Fruit fly (Drosophila melanogaster) whole organism, prepupa: ENCODE measurements around the gene pyd.

Experiments used
- Blimp-1 ChIP-seq: fragments of 200-800 bp; sonication (Bioruptor generic); optimal IDR thresholded peaks from 3 replicates; lab custom pipeline; 2017; ENCODE audit warnings: missing biosample characterization, missing genetic modification characterization, mild to moderate bottlenecking, moderate library complexity, missing genetic modification reagents
- CG10631 ChIP-seq: fragments of 200-800 bp; sonication (Bioruptor generic); optimal IDR thresholded peaks from 2 replicates; lab custom pipeline; 2016; ENCODE audit warnings: missing biosample characterization, missing genetic modification characterization
- CG10669 ChIP-seq: fragments of 200-800 bp; sonication (Bioruptor generic); optimal IDR thresholded peaks from 3 replicates; lab custom pipeline; 2018; ENCODE audit warnings: missing biosample characterization, mild to moderate bottlenecking, missing genetic modification characterization, moderate library complexity
- CG11762 ChIP-seq: fragments of 200-800 bp; sonication (Bioruptor generic); optimal IDR thresholded peaks from 3 replicates; lab custom pipeline; 2016; ENCODE audit warnings: missing biosample characterization, missing genetic modification characterization; ENCODE audit not compliant: insufficient read depth
- CG1621 ChIP-seq: fragments of 200-800 bp; sonication (Bioruptor generic); optimal IDR thresholded peaks from 3 replicates; lab custom pipeline; 2018; ENCODE audit warnings: missing biosample characterization, mild to moderate bottlenecking, missing genetic modification characterization
- CG16779 ChIP-seq: fragments of 200-800 bp; sonication (Bioruptor generic); optimal IDR thresholded peaks from 3 replicates; lab custom pipeline; 2017; ENCODE audit warnings: missing biosample characterization, mild to moderate bottlenecking, missing genetic modification characterization
- CG3032 ChIP-seq: fragments of 200-800 bp; optimal IDR thresholded peaks from 2 replicates; lab custom pipeline; 2019; ENCODE audit warnings: missing biosample characterization, mild to moderate bottlenecking, missing genetic modification characterization, moderate library complexity
- CG31627 ChIP-seq: fragments of 200-800 bp; sonication (Bioruptor generic); optimal IDR thresholded peaks from 3 replicates; lab custom pipeline; 2016; ENCODE audit warnings: missing biosample characterization, missing genetic modification characterization
- CG34406 ChIP-seq: fragments of 200-800 bp; sonication (Bioruptor generic); optimal IDR thresholded peaks from 3 replicates; lab custom pipeline; 2016; ENCODE audit warnings: missing biosample characterization, missing genetic modification characterization
- CG3919 ChIP-seq: fragments of 200-800 bp; sonication (Bioruptor generic); optimal IDR thresholded peaks from 3 replicates; lab custom pipeline; 2016; ENCODE audit warnings: missing biosample characterization, missing genetic modification characterization
- CG6163 ChIP-seq: fragments of 200-800 bp; sonication (Bioruptor generic); IDR thresholded peaks from 3 replicates; pipeline ENCODE4 v1.3.6; 2022; ENCODE audit warnings: missing biosample characterization, missing genetic modification characterization
- CG6276 ChIP-seq: fragments of 200-800 bp; sonication (Bioruptor generic); optimal IDR thresholded peaks from 2 replicates; lab custom pipeline; 2017; ENCODE audit warnings: missing biosample characterization, mild to moderate bottlenecking, missing genetic modification characterization
- CG6792 ChIP-seq: fragments of 200-800 bp; sonication (Bioruptor generic); optimal IDR thresholded peaks from 3 replicates; lab custom pipeline; 2016; ENCODE audit warnings: missing biosample characterization, missing genetic modification characterization
- CG6854 ChIP-seq: fragments of 200-800 bp; sonication (Bioruptor generic); optimal IDR thresholded peaks from 2 replicates; lab custom pipeline; 2017; ENCODE audit warnings: missing biosample characterization, mild to moderate bottlenecking, missing genetic modification characterization
- CG7368 ChIP-seq: fragments of 200-800 bp; sonication (Bioruptor generic); optimal IDR thresholded peaks from 3 replicates; lab custom pipeline; 2016; ENCODE audit warnings: missing biosample characterization, missing genetic modification characterization
- CG8119 ChIP-seq: fragments of 200-800 bp; sonication (Bioruptor generic); IDR thresholded peaks from 3 replicates; pipeline ENCODE4 v1.3.6; 2022; ENCODE audit warnings: missing biosample characterization, missing genetic modification characterization
- CG8319 ChIP-seq: fragments of 200-800 bp; sonication (Bioruptor generic); optimal IDR thresholded peaks from 3 replicates; lab custom pipeline; 2016; ENCODE audit warnings: missing biosample characterization, missing genetic modification characterization
- CG8632 ChIP-seq: fragments of 200-800 bp; sonication (Bioruptor generic); optimal IDR thresholded peaks from 3 replicates; lab custom pipeline; 2016; ENCODE audit warnings: missing biosample characterization, missing genetic modification characterization
- CG9139 ChIP-seq: fragments of 200-800 bp; sonication (Bioruptor generic); optimal IDR thresholded peaks from 3 replicates; lab custom pipeline; 2017; ENCODE audit warnings: missing biosample characterization, mild to moderate bottlenecking, missing genetic modification characterization
- Eip75B ChIP-seq: fragments of 200-800 bp; sonication (Bioruptor generic); optimal IDR thresholded peaks from 3 replicates; lab custom pipeline; 2016; ENCODE audit warnings: missing biosample characterization, missing genetic modification characterization
- Eip93F ChIP-seq: fragments of 200-800 bp; sonication (Bioruptor generic); optimal IDR thresholded peaks from 2 replicates; lab custom pipeline; 2016; ENCODE audit warnings: missing biosample characterization, mild to moderate bottlenecking, missing genetic modification characterization
- Ets21C ChIP-seq: fragments of 200-800 bp; sonication (Bioruptor generic); optimal IDR thresholded peaks from 3 replicates; lab custom pipeline; 2016; ENCODE audit warnings: missing biosample characterization, missing genetic modification characterization
- Ets96B ChIP-seq: fragments of 200-800 bp; optimal IDR thresholded peaks from 2 replicates; lab custom pipeline; 2019; ENCODE audit warnings: missing biosample characterization, mild to moderate bottlenecking, missing genetic modification characterization, moderate library complexity
- Gug ChIP-seq: fragments of 200-800 bp; sonication (Bioruptor generic); IDR thresholded peaks from 2 replicates; pipeline ENCODE4 v1.3.6; 2022; ENCODE audit warnings: missing biosample characterization, missing genetic modification characterization
- Hr38 ChIP-seq: sonication (Bioruptor generic); optimal IDR thresholded peaks from 2 replicates; lab custom pipeline; 2016; ENCODE audit warnings: missing biosample characterization, missing genetic modification characterization
- Lpt ChIP-seq: fragments of 200-800 bp; sonication (Bioruptor generic); optimal IDR thresholded peaks from 3 replicates; lab custom pipeline; 2016; ENCODE audit warnings: missing biosample characterization, missing genetic modification characterization
- Met ChIP-seq: fragments of 200-800 bp; sonication (Bioruptor generic); optimal IDR thresholded peaks from 3 replicates; lab custom pipeline; 2016; ENCODE audit warnings: missing biosample characterization, missing genetic modification characterization
- OdsH ChIP-seq: fragments of 200-800 bp; sonication (Bioruptor generic); optimal IDR thresholded peaks from 3 replicates; lab custom pipeline; 2016; ENCODE audit warnings: missing biosample characterization, missing genetic modification characterization
- Sox14 ChIP-seq: fragments of 200-800 bp; sonication (Bioruptor generic); optimal IDR thresholded peaks from 3 replicates; lab custom pipeline; 2016; ENCODE audit warnings: missing biosample characterization, missing genetic modification characterization
- Sox15 ChIP-seq: fragments of 200-800 bp; sonication (Bioruptor generic); optimal IDR thresholded peaks from 3 replicates; lab custom pipeline; 2016; ENCODE audit warnings: missing biosample characterization, missing genetic modification characterization
- achi ChIP-seq: fragments of 200-800 bp; sonication (Bioruptor generic); optimal IDR thresholded peaks from 3 replicates; lab custom pipeline; 2016; ENCODE audit warnings: missing biosample characterization, missing genetic modification characterization
- dsx ChIP-seq: fragments of 200-800 bp; optimal IDR thresholded peaks from 3 replicates; lab custom pipeline; 2019; ENCODE audit warnings: missing biosample characterization, mild to moderate bottlenecking, missing genetic modification characterization, moderate library complexity; ENCODE audit not compliant: poor library complexity, severe bottlenecking
- eg ChIP-seq: fragments of 200-800 bp; sonication (Bioruptor generic); IDR thresholded peaks from 3 replicates; pipeline ENCODE4 v1.3.6; 2022; ENCODE audit warnings: missing biosample characterization, missing genetic modification characterization
- fd59A ChIP-seq: fragments of 200-800 bp; sonication (Bioruptor generic); optimal IDR thresholded peaks from 2 replicates; lab custom pipeline; 2017; ENCODE audit warnings: missing biosample characterization, mild to moderate bottlenecking, missing genetic modification characterization, missing genetic modification reagents
- fd85E ChIP-seq: fragments of 200-800 bp; sonication (Bioruptor generic); optimal IDR thresholded peaks from 3 replicates; lab custom pipeline; 2016; ENCODE audit warnings: missing biosample characterization, missing genetic modification characterization
- fkh ChIP-seq: fragments of 200-800 bp; sonication (Bioruptor generic); optimal IDR thresholded peaks from 3 replicates; lab custom pipeline; 2017; ENCODE audit warnings: missing biosample characterization, mild to moderate bottlenecking, missing genetic modification characterization, moderate library complexity
- net ChIP-seq: fragments of 200-800 bp; sonication (Bioruptor generic); optimal IDR thresholded peaks from 3 replicates; lab custom pipeline; 2016; ENCODE audit warnings: missing biosample characterization, missing genetic modification characterization
- pdm3 ChIP-seq: fragments of 200-800 bp; sonication (Bioruptor generic); optimal IDR thresholded peaks from 3 replicates; lab custom pipeline; 2016; ENCODE audit warnings: missing biosample characterization, missing genetic modification characterization
- salr ChIP-seq, 2 experiments: fragments of 200-800 bp; sonication (Bioruptor generic); optimal IDR thresholded peaks; 3 replicates each; lab custom pipeline; 2016 to 2018; ENCODE audit warnings: missing biosample characterization in 2 of 2, missing genetic modification characterization in 2 of 2, mild to moderate bottlenecking in 1 of 2
- ss ChIP-seq, 2 experiments: fragments of 200-800 bp; sonication (Bioruptor generic); optimal IDR thresholded peaks; 2 replicates in 1 of 2; 3 replicates in 1 of 2; lab custom pipeline; 2017 to 2018; ENCODE audit warnings: mild to moderate bottlenecking in 2 of 2, missing biosample characterization in 2 of 2, missing genetic modification characterization in 2 of 2, moderate library complexity in 1 of 2
- svp ChIP-seq: fragments of 200-800 bp; sonication (Bioruptor generic); peaks from one replicate; lab custom pipeline; 2016; ENCODE audit warnings: missing biosample characterization, missing genetic modification characterization
- vri ChIP-seq: fragments of 200-800 bp; sonication (Bioruptor generic); optimal IDR thresholded peaks from 3 replicates; lab custom pipeline; 2016; ENCODE audit warnings: missing biosample characterization, mild to moderate bottlenecking, missing genetic modification characterization

The pyd gene

DNA sequence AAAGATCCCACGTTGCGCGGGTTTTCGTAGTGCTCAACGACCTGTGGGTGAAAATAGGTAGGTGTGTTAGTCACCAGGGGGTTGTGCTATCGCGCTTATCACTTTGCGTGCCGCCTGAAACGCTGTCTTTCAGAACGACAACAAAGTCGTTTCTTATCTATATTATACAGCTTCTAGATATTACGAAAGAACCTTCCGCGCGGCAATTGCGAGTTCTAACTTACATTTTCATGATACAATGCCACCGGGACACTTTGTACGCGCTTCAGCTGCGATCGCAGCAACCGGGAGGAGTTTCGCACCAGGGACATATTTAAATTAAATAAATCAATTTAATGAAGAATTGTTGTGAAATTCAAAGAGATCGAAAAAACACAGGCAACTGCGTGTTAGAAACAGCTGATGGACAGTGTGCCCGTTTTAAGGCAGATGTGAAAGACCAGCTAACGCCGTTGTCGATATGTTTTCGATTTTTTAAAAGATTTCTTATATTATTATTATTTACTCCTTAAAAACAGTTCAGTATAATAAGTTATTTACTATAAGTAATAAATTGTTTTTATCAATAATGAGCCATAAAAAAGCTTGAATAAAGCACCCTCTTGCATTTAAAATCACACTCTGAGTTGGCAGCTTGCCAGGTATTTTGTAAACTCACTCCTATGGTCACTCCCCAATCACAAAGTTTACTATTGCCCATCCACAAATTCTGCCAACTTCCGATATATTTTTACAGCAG, 107.8 kb downstream of the pyd start, which contains the start of the genes IscU and CG8379:
Gene IscU (minus strand): TSS at position 417 of the 739 bp plus-strand sequence.
Gene CG8379 (plus strand): TSS at position 651 of the 739 bp plus-strand sequence.
- peak; percentile 94 for TF ChIP-seq vri (GFP tag; lab: Kevin White, UChicago)
- peak; percentile 12 for TF ChIP-seq Eip93F (GFP tag; lab: Kevin White, UChicago)
- no peak for TF ChIP-seq CG8319 (GFP tag; lab: Kevin White, UChicago)
- peak; percentile 13 for TF ChIP-seq CG3032 (tag; lab: Kevin White, UChicago)
- TF ChIP-seq ss (GFP tag; optimal IDR thresholded peaks at IDR 0.05; lab: Kevin White, UChicago), result peak in 1 of 2 experiments; percentile 5

DNA sequence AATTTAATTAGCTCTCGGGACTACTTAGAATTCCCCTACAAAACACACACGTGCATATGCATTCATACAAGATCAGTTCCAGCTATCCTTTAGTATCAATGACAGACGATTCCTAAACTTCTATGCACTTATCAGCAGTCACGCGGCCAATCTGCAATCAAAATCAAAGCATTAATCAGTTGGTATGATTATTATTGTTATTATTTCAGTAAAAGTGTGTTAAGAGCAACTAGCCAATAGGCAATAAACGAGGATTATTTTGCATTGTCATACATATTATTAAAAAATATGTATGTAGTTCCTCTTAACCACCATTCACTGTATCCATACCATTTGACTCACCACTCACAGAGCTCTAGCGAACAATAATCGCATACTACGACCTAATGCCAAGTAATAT, 108.8 kb downstream of the pyd start:
- TF ChIP-seq achi, result no peak
- TF ChIP-seq Hr38, result no peak
- TF ChIP-seq CG10631 (GFP tag; lab: Kevin White, UChicago), result no peak
- no peak for TF ChIP-seq CG8632 (GFP tag; lab: Kevin White, UChicago)
- TF ChIP-seq CG3032 (tag; lab: Kevin White, UChicago), result no peak

- TF ChIP-seq CG16779 (tag; lab: Kevin White, UChicago), result no peak
- TF ChIP-seq fkh, result peak; percentile 7
- TF ChIP-seq svp (GFP tag; lab: Kevin White, UChicago), result peak; percentile 98
These were observed 110.1 kb downstream of the pyd start, which contains the start of gene CG8369 for dm6 chr3R:8821623-8822022. Gene CG8369, plus strand, starts transcription at chr3R:8822008.

- TF ChIP-seq CG8119 (GFP tag; lab: Robert Waterston, UW) (no peak), Met (GFP tag; lab: Kevin White, UChicago) (peak; percentile 46), vri (GFP tag; lab: Kevin White, UChicago) (peak; percentile 62), CG10669 (no peak), CG8632 (GFP tag; lab: Kevin White, UChicago) (no peak), achi (no peak), Eip75B (GFP tag; lab: Kevin White, UChicago) (peak; percentile 48), CG6276 (no peak), Ets96B (tag; lab: Kevin White, UChicago) (peak; percentile 10), ss (GFP tag; optimal IDR thresholded peaks at IDR 0.05; lab: Kevin White, UChicago) (peak; percentile 44 to 58), CG7368 (GFP tag; lab: Kevin White, UChicago) (peak; percentile 16), fd59A (GFP tag; lab: Kevin White, UChicago) (no peak), Sox14 (GFP tag; lab: Kevin White, UChicago) (peak; percentile 81), svp (GFP tag; lab: Kevin White, UChicago) (peak; percentile 82), CG6854 (GFP tag; lab: Kevin White, UChicago) (peak; percentile 41), CG9139 (peak; percentile 70), pdm3 (GFP tag; lab: Kevin White, UChicago) (peak; percentile 32), CG34406 (GFP tag; lab: Kevin White, UChicago) (no peak), dsx (GFP tag; lab: Kevin White, UChicago) (peak; percentile 49), CG31627 (GFP tag; lab: Kevin White, UChicago) (peak; percentile 36), CG3919 (GFP tag; lab: Kevin White, UChicago) (peak; percentile 45), Ets21C (peak; percentile 28), fd85E (GFP tag; lab: Kevin White, UChicago) (no peak), Gug (GFP tag; lab: Robert Waterston, UW) (no peak), Eip93F (GFP tag; lab: Kevin White, UChicago) (peak; percentile 23), Lpt (GFP tag; lab: Kevin White, UChicago) (peak; percentile 22), CG6792 (peak; percentile 38), CG1621 (peak; percentile 84), net (GFP tag; lab: Kevin White, UChicago) (peak; percentile 55), OdsH (GFP tag; lab: Kevin White, UChicago) (no peak), Blimp-1 (GFP tag; lab: Kevin White, UChicago) (peak; percentile 24), CG6163 (peak; percentile 81), salr (GFP tag; optimal IDR thresholded peaks at IDR 0.05; lab: Kevin White, UChicago) (no peak), eg (GFP tag; lab: Robert Waterston, UW) (peak; percentile 57; the same call in 2 of the 3 replicates), Hr38 (no peak), Sox15 (peak; percentile 8), CG11762 (GFP tag; lab: Kevin White, UChicago) (no peak)
These were observed 111.2 kb downstream of the pyd start, which contains the start of gene aqz for dm6 chr3R:8820428-8820912. Gene aqz, minus strand, starts transcription at chr3R:8820682.
